Fruit fly (Drosophila melanogaster): Measurements from ENCODE around the gene Culd.

The Culd gene

dm6 chr3L:8394944-8395343, 38.8 kb upstream of the Culd start (continued):
- TF ChIP-seq ems (GFP tag; optimal IDR thresholded peaks at IDR 0.05) (no peak), CG11456 (GFP tag; IDR thresholded peaks at IDR 0.05) (no peak), Myb (GFP tag; optimal IDR thresholded peaks at IDR 0.05) (no peak), Dad (GFP tag; optimal IDR thresholded peaks at IDR 0.05) (no peak), CG5245 (GFP tag; optimal IDR thresholded peaks at IDR 0.05) (no peak), CG6813 (GFP tag; optimal IDR thresholded peaks at IDR 0.05) (no peak), CG10267 (tag; optimal IDR thresholded peaks at IDR 0.05) (no peak), eyg (GFP tag; optimal IDR thresholded peaks at IDR 0.05) (no peak), CG30403 (GFP tag; optimal IDR thresholded peaks at IDR 0.05) (no peak), Xbp1 (GFP tag; optimal IDR thresholded peaks at IDR 0.05) (peak; percentile 2), vnd (GFP tag; IDR thresholded peaks at IDR 0.05; ENCODE audit: partially characterized antibody) (peak; percentile 22; the same call in 1 of the 3 replicates), CG6791 (GFP tag; IDR thresholded peaks at IDR 0.05; ENCODE audit: partially characterized antibody) (peak; percentile 63), CG9797 (GFP tag; optimal IDR thresholded peaks at IDR 0.05) (no peak), CG10654 (GFP tag; optimal IDR thresholded peaks at IDR 0.05) (no peak), ab (GFP tag; optimal IDR thresholded peaks at IDR 0.05) (no peak), tgo (GFP tag; IDR thresholded peaks at IDR 0.05) (no peak), Hand (GFP tag; optimal IDR thresholded peaks at IDR 0.05) (no peak)

dm6 chr3L:8394132-8394531, 38.0 kb upstream of the Culd start:
- TF ChIP-seq CG17912 (GFP tag; optimal IDR thresholded peaks at IDR 0.05) (no peak), exex (tag; optimal IDR thresholded peaks at IDR 0.05) (peak; percentile 83), GATAe (GFP tag; conservative IDR thresholded peaks at IDR 0.05) (no peak)

dm6 chr3L:8393549-8393948, 37.5 kb upstream of the Culd start, which contains the start of gene Jon66Cii:
Jon66Cii (minus strand) TSS chr3L:8393649.
- TF ChIP-seq CG4424 (GFP tag; optimal IDR thresholded peaks at IDR 0.05) (no peak), gem (tag; optimal IDR thresholded peaks at IDR 0.05) (no peak), CG10543 (GFP tag; optimal IDR thresholded peaks at IDR 0.05) (no peak), Ssrp (tag; optimal IDR thresholded peaks at IDR 0.05) (no peak), so (GFP tag; IDR thresholded peaks at IDR 0.05) (no peak), bowl (GFP tag; IDR thresholded peaks at IDR 0.05) (no peak), Dip2 (GFP tag; IDR thresholded peaks at IDR 0.05) (no peak), bigmax (GFP tag; optimal IDR thresholded peaks at IDR 0.05) (no peak), tx (GFP tag; optimal IDR thresholded peaks at IDR 0.05) (no peak), peb (GFP tag; IDR thresholded peaks at IDR 0.05) (no peak), CG13123 (GFP tag; optimal IDR thresholded peaks at IDR 0.05) (no peak), CG2875 (GFP tag; optimal IDR thresholded peaks at IDR 0.05) (no peak), C15 (GFP tag; IDR thresholded peaks at IDR 0.05) (no peak), Camta (GFP tag; optimal IDR thresholded peaks at IDR 0.05) (no peak), CG7963 (GFP tag; IDR thresholded peaks at IDR 0.05; ENCODE audit: partially characterized antibody) (no peak), CG7357 (GFP tag; IDR thresholded peaks at IDR 0.05) (no peak), CG10959 (GFP tag; IDR thresholded peaks at IDR 0.05) (no peak)

- TF ChIP-seq CG4424 (GFP tag; optimal IDR thresholded peaks at IDR 0.05) (no peak), usp (GFP tag; optimal IDR thresholded peaks at IDR 0.05) (no peak), CG10462 (GFP tag; optimal IDR thresholded peaks at IDR 0.05) (no peak), CG2199 (GFP tag; IDR thresholded peaks at IDR 0.05) (no peak), dpn (GFP tag; optimal IDR thresholded peaks at IDR 0.05) (no peak), sisA (GFP tag; IDR thresholded peaks at IDR 0.05) (no peak), Opbp (GFP tag; IDR thresholded peaks at IDR 0.05; ENCODE audit: partially characterized antibody) (no peak), dmrt11E (tag; optimal IDR thresholded peaks at IDR 0.05) (no peak)
Observed at dm6 chr3L:8391240-8391639, 35.1 kb upstream of the Culd start, which contains the start of gene Jon66Ci. Jon66Ci (plus strand) TSS chr3L:8391540.

Measured in whole organism, embryonic.